Worm (Caenorhabditis elegans): ENCODE data around the gene srh-215.

srh-215 gene

ce11 chrV:16853956-16854683 is 22.3 kb upstream of the srh-215 start, which contains the start of the genes clec-35 and clec-27:
Gene clec-35 (minus strand): TSS chrV:16854056.
Gene clec-27 (plus strand): TSS chrV:16854633.
- TF ChIP-seq ztf-11 (tag; optimal IDR thresholded peaks at IDR 0.05) (no peak), mbf-1 (tag; optimal IDR thresholded peaks at IDR 0.05) (no peak), lin-39 (tag; optimal IDR thresholded peaks at IDR 0.05) (no peak), ZK546.5 (tag; optimal IDR thresholded peaks at IDR 0.05) (no peak), snpc-4 (tag; optimal IDR thresholded peaks at IDR 0.05) (no peak), unc-55 (GFP tag; optimal IDR thresholded peaks at IDR 0.05) (no peak), sem-4 (tag; optimal IDR thresholded peaks at IDR 0.05) (no peak), gmeb-1 (tag; optimal IDR thresholded peaks at IDR 0.05) (no peak), nhr-11 (tag; optimal IDR thresholded peaks at IDR 0.05) (no peak), nhr-77 (tag; optimal IDR thresholded peaks at IDR 0.05) (no peak), nhr-21 (tag; optimal IDR thresholded peaks at IDR 0.05) (no peak)

- no peak for TF ChIP-seq ztf-11 (tag; optimal IDR thresholded peaks at IDR 0.05)
- TF ChIP-seq skn-1 (tag; optimal IDR thresholded peaks at IDR 0.05) = no peak
Observed at ce11 chrV:16852002-16852401, 20.2 kb upstream of the srh-215 start, which contains the start of gene clec-37. Gene clec-37 (minus strand): TSS chrV:16852102.

ce11 chrV:16848498-16848897 is 16.7 kb upstream of the srh-215 start, which contains the start of the genes clec-36 and clec-26:
Gene clec-36 (minus strand): TSS chrV:16848598.
Gene clec-26 (plus strand): TSS chrV:16848611.
- TF ChIP-seq unc-62 (GFP tag; optimal IDR thresholded peaks at IDR 0.05) = no peak
- no peak for TF ChIP-seq aly-2 (tag; optimal IDR thresholded peaks at IDR 0.05)
- TF ChIP-seq C34F6.9 (tag; optimal IDR thresholded peaks at IDR 0.05) = no peak
- TF ChIP-seq fos-1 (tag; optimal IDR thresholded peaks at IDR 0.05) = no peak
- no peak for TF ChIP-seq nhr-10 (tag; optimal IDR thresholded peaks at IDR 0.05)
- no peak for TF ChIP-seq sem-4 (tag; optimal IDR thresholded peaks at IDR 0.05)

ce11 chrV:16842941-16843340 is 11.1 kb upstream of the srh-215 start, which contains the start of gene clec-25:
Gene clec-25 (plus strand): TSS chrV:16843241.
- TF ChIP-seq nhr-23 (tag; optimal IDR thresholded peaks at IDR 0.05) (no peak), peb-1 (tag; optimal IDR thresholded peaks at IDR 0.05) (no peak), egl-27 (tag; optimal IDR thresholded peaks at IDR 0.05) (no peak)

ce11 chrV:16840961-16841360 is 9.1 kb upstream of the srh-215 start, which contains the start of gene clec-40:
Gene clec-40 (minus strand): TSS chrV:16841061.
- TF ChIP-seq alr-1 (tag; optimal IDR thresholded peaks at IDR 0.05) (no peak), egl-27 (tag; optimal IDR thresholded peaks at IDR 0.05) (no peak), nhr-11 (tag; optimal IDR thresholded peaks at IDR 0.05) (no peak), sma-9 (GFP tag; optimal IDR thresholded peaks at IDR 0.05) (no peak), sma-9 (tag; optimal IDR thresholded peaks at IDR 0.05) (no peak), blmp-1 (tag; optimal IDR thresholded peaks at IDR 0.05; ENCODE audit: insufficient read depth) (no peak)

ce11 chrV:16840283-16840682 is 8.5 kb upstream of the srh-215 start:
- TF ChIP-seq skn-1 (tag; optimal IDR thresholded peaks at IDR 0.05) (no peak), nhr-23 (tag; optimal IDR thresholded peaks at IDR 0.05) (no peak), nhr-25 (tag; optimal IDR thresholded peaks at IDR 0.05) (no peak), sma-9 (GFP tag; optimal IDR thresholded peaks at IDR 0.05) (peak; percentile 50), sma-9 (tag; optimal IDR thresholded peaks at IDR 0.05) (no peak), aly-2 (tag; optimal IDR thresholded peaks at IDR 0.05) (no peak), fos-1 (tag; optimal IDR thresholded peaks at IDR 0.05) (peak; percentile 76)

- TF ChIP-seq mbf-1 (tag; optimal IDR thresholded peaks at IDR 0.05) (no peak), ceh-82 (tag; optimal IDR thresholded peaks at IDR 0.05) (no peak), zag-1 (tag; optimal IDR thresholded peaks at IDR 0.05) (no peak), lin-11 (tag; optimal IDR thresholded peaks at IDR 0.05) (no peak), elt-3 (tag; optimal IDR thresholded peaks at IDR 0.05) (no peak), ceh-16 (tag; optimal IDR thresholded peaks at IDR 0.05) (no peak), nhr-6 (tag; optimal IDR thresholded peaks at IDR 0.05) (no peak), mdl-1 (tag; optimal IDR thresholded peaks at IDR 0.05) (no peak), sma-9 (GFP tag; optimal IDR thresholded peaks at IDR 0.05) (no peak), sma-9 (tag; optimal IDR thresholded peaks at IDR 0.05) (no peak), ZK546.5 (tag; optimal IDR thresholded peaks at IDR 0.05) (no peak), nhr-77 (tag; optimal IDR thresholded peaks at IDR 0.05) (no peak), unc-55 (GFP tag; optimal IDR thresholded peaks at IDR 0.05) (no peak), egl-27 (tag; optimal IDR thresholded peaks at IDR 0.05) (no peak), C34F6.9 (tag; optimal IDR thresholded peaks at IDR 0.05) (no peak), fos-1 (tag; optimal IDR thresholded peaks at IDR 0.05) (no peak), nhr-10 (tag; optimal IDR thresholded peaks at IDR 0.05) (no peak), crh-2 (tag; optimal IDR thresholded peaks at IDR 0.05) (no peak), ztf-4 (tag; optimal IDR thresholded peaks at IDR 0.05) (no peak), F13H6.1 (tag; optimal IDR thresholded peaks at IDR 0.05) (no peak)
Observed at ce11 chrV:16838435-16838834, 6.6 kb upstream of the srh-215 start.

Measured in whole organism, L2 larva.